Worm (Caenorhabditis elegans) whole organism, dauer: ENCODE measurements around the gene phf-10.

Source experiments
- unc-62 ChIP-seq: sonication (generic microtip); optimal IDR thresholded peaks from 2 replicates; lab custom pipeline; 2017; ENCODE audit warnings: missing biosample characterization, missing genetic modification reagents, missing genetic modification characterization

Gene phf-10

DNA sequence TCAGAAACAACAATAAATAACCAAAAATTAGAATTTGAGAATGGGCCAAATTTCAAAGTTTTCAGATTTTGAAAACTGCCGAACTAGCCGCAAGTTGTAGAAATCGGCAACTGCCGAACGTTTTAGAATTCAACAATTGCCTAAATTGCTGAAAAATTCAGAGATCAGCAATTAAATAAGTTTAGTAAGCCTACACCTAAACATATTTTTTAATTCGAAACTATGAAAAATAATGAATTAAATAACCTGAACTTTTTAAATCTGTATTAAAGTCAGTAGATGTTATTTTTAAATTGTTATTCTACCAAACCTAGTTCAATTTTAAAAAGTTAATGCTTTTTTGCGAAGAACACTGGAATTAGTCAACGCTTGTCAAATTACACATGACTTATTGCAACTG lies 52.6 kb downstream of the phf-10 start, which contains the start of gene nhr-204:
TSS of gene nhr-204 (minus strand) at position 101 of the 400 bp plus-strand sequence.
- no peak for TF ChIP-seq unc-62
